Worm (Caenorhabditis elegans) whole organism, young adult: Measurements from ENCODE around the gene rbm-7.

Experiments
- ama-1 ChIP-seq, 3 experiments: fragments of 150-350 bp in 1 of 3; sonication (generic microtip) in 2 of 3; optimal IDR thresholded peaks; 2 replicates each; lab custom pipeline; 2014 to 2018; ENCODE audit warnings: missing biosample characterization in 2 of 3, missing genetic modification characterization in 2 of 3, missing genetic modification reagents in 2 of 3
- cebp-1 ChIP-seq, 2 experiments: fragments of 200-800 bp in 1 of 2; sonication (Bioruptor generic) in 1 of 2; sonication (generic microtip) in 1 of 2; IDR thresholded peaks in 1 of 2; optimal IDR thresholded peaks in 1 of 2; 2 replicates each; pipeline versions ENCODE4 v1.3.6 to Lab custom; 2017 to 2022; ENCODE audit warnings: missing compliant biosample characterization in 2 of 2, missing genetic modification characterization in 2 of 2, mild to moderate bottlenecking in 1 of 2, missing genetic modification reagents in 1 of 2, moderate library complexity in 1 of 2
- dpff-1 ChIP-seq: sonication (generic microtip); optimal IDR thresholded peaks from 2 replicates; lab custom pipeline; 2017; ENCODE audit warnings: mild to moderate bottlenecking, missing genetic modification characterization, missing compliant biosample characterization
- hsf-1 ChIP-seq: fragments of 200-800 bp; sonication (Bioruptor generic); IDR thresholded peaks from 2 replicates; pipeline ENCODE4 v1.3.6; 2022; ENCODE audit warnings: missing genetic modification reagents, missing genetic modification characterization, missing compliant biosample characterization
- nfya-2 ChIP-seq: fragments of 200-800 bp; sonication (Bioruptor generic); IDR thresholded peaks from 2 replicates; pipeline ENCODE4 v1.3.6; 2022; ENCODE audit warnings: missing genetic modification reagents, missing genetic modification characterization, missing compliant biosample characterization
- ztf-25 ChIP-seq: fragments of 200-800 bp; sonication (Bioruptor generic); IDR thresholded peaks from 2 replicates; pipeline ENCODE4 v1.3.6; 2022; ENCODE audit warnings: missing genetic modification reagents, missing genetic modification characterization, missing compliant biosample characterization

ce11 chrIII:12966895-12967294, 35.2 kb upstream of the rbm-7 start, which contains the start of gene ttm-1:
- TF ChIP-seq ama-1 (optimal IDR thresholded peaks at IDR 0.05; lab: Kevin White, UChicago) (no peak), ama-1 (GFP tag; optimal IDR thresholded peaks at IDR 0.05; lab: Kevin White, UChicago) (no peak), cebp-1 (GFP tag; IDR thresholded peaks at IDR 0.05; lab: Robert Waterston, UW) (no peak), cebp-1 (tag; optimal IDR thresholded peaks at IDR 0.05; lab: Kevin White, UChicago) (no peak), hsf-1 (GFP tag; lab: Robert Waterston, UW) (no peak), dpff-1 (no peak), ztf-25 (GFP tag; lab: Robert Waterston, UW) (no peak), nfya-2 (GFP tag; lab: Robert Waterston, UW) (no peak)
